Fruit fly (Drosophila melanogaster) whole organism, wandering third instar larva: ENCODE measurements around the gene Tctp.

Source experiments
- Abd-B ChIP-seq: fragments of >200 bp; optimal IDR thresholded peaks from 2 replicates; lab custom pipeline; 2017; ENCODE audit warnings: missing biosample characterization, missing genetic modification characterization
- CG32264 ChIP-seq: fragments of 200-800 bp; sonication (Bioruptor generic); optimal IDR thresholded peaks from 2 replicates; lab custom pipeline; 2016; ENCODE audit warnings: missing biosample characterization, missing genetic modification characterization
- CG9705 ChIP-seq: fragments of 200-800 bp; sonication (Bioruptor generic); optimal IDR thresholded peaks from 2 replicates; lab custom pipeline; 2018; ENCODE audit warnings: missing biosample characterization, mild to moderate bottlenecking, missing genetic modification characterization
- CrebA ChIP-seq: fragments of 200-800 bp; sonication (Bioruptor generic); optimal IDR thresholded peaks from 2 replicates; lab custom pipeline; 2016; ENCODE audit warnings: missing biosample characterization, mild to moderate bottlenecking, missing genetic modification characterization, borderline replicate concordance
- Dfd ChIP-seq: fragments of >200 bp; optimal IDR thresholded peaks from 2 replicates; lab custom pipeline; 2017; ENCODE audit warnings: missing biosample characterization, missing genetic modification characterization
- Dif ChIP-seq: fragments of 200-275, 200-300 bp; sonication (Bioruptor generic); optimal IDR thresholded peaks from 2 replicates; lab custom pipeline; 2018; ENCODE audit warnings: missing biosample characterization, missing genetic modification characterization; ENCODE audit not compliant: partially characterized antibody
- GATAd ChIP-seq: sonication (Bioruptor generic); optimal IDR thresholded peaks from 2 replicates; lab custom pipeline; 2016; ENCODE audit warnings: missing biosample characterization, missing genetic modification characterization
- HLH106 ChIP-seq: fragments of 200-800 bp; optimal IDR thresholded peaks from 3 replicates; lab custom pipeline; 2019; ENCODE audit warnings: missing biosample characterization, mild to moderate bottlenecking, missing genetic modification characterization, moderate library complexity
- Hnf4 ChIP-seq: fragments of 200-800 bp; sonication (Bioruptor generic); optimal IDR thresholded peaks from 2 replicates; lab custom pipeline; 2016; ENCODE audit warnings: missing biosample characterization, mild to moderate bottlenecking, missing genetic modification characterization
- Hr78 ChIP-seq: fragments of >200 bp; optimal IDR thresholded peaks from 2 replicates; lab custom pipeline; 2017; ENCODE audit warnings: missing biosample characterization, missing genetic modification characterization
- Hr83 ChIP-seq: fragments of 200-300 bp; sonication (Bioruptor generic); optimal IDR thresholded peaks from 2 replicates; lab custom pipeline; 2016; ENCODE audit warnings: missing biosample characterization, mild to moderate bottlenecking, missing genetic modification characterization, moderate library complexity; ENCODE audit not compliant: poor library complexity, severe bottlenecking
- Jra ChIP-seq: sonication (Bioruptor generic); optimal IDR thresholded peaks from 2 replicates; lab custom pipeline; 2016; ENCODE audit warnings: missing biosample characterization, missing genetic modification characterization
- Mio ChIP-seq: sonication (Bioruptor generic); optimal IDR thresholded peaks from 2 replicates; lab custom pipeline; 2016; ENCODE audit warnings: missing biosample characterization, missing genetic modification characterization
- Myc ChIP-seq: fragments of >200 bp; optimal IDR thresholded peaks from 2 replicates; lab custom pipeline; 2017
- N ChIP-seq: fragments of >200 bp; optimal IDR thresholded peaks from 2 replicates; lab custom pipeline; 2018; ENCODE audit warnings: missing biosample characterization, missing external identifiers, missing genetic modification characterization
- OdsH ChIP-seq: fragments of 200-800 bp; sonication (Bioruptor generic); optimal IDR thresholded peaks from 2 replicates; lab custom pipeline; 2016; ENCODE audit warnings: missing biosample characterization, mild to moderate bottlenecking, missing genetic modification characterization
- Rel ChIP-seq, 2 experiments: fragments of 200-800 bp; sonication (Bioruptor generic) in 1 of 2; optimal IDR thresholded peaks; 2 replicates in 1 of 2; 3 replicates in 1 of 2; lab custom pipeline; 2016 to 2019; ENCODE audit warnings: mild to moderate bottlenecking in 2 of 2, missing biosample characterization in 2 of 2, missing genetic modification characterization in 2 of 2, moderate library complexity in 1 of 2
- Sp1 ChIP-seq: fragments of 200-800 bp; sonication (Bioruptor generic); optimal IDR thresholded peaks from 3 replicates; lab custom pipeline; 2019; ENCODE audit warnings: missing biosample characterization, mild to moderate bottlenecking, missing genetic modification characterization, moderate library complexity
- Vsx2 ChIP-seq: fragments of 200-300, 225-300 bp; sonication (Bioruptor generic); optimal IDR thresholded peaks from 2 replicates; lab custom pipeline; 2018; ENCODE audit warnings: missing biosample characterization, missing genetic modification characterization; ENCODE audit not compliant: partially characterized antibody
- br ChIP-seq: fragments of 200-800 bp; sonication (Bioruptor generic); optimal IDR thresholded peaks from 2 replicates; lab custom pipeline; 2016; ENCODE audit warnings: missing biosample characterization, missing genetic modification characterization
- brk ChIP-seq: fragments of 200-800 bp; sonication (Bioruptor generic); optimal IDR thresholded peaks from 2 replicates; lab custom pipeline; 2016; ENCODE audit warnings: missing biosample characterization, mild to moderate bottlenecking, missing genetic modification characterization
- dl ChIP-seq, 2 experiments: fragments of 175-275, 200-275 bp in 1 of 2; fragments of 200-275 bp in 1 of 2; sonication (Bioruptor generic); optimal IDR thresholded peaks; lab custom pipeline; 2018; ENCODE audit warnings: mild to moderate bottlenecking in 2 of 2, missing biosample characterization in 2 of 2, missing genetic modification characterization in 2 of 2, moderate library complexity in 2 of 2; ENCODE audit not compliant: partially characterized antibody in 2 of 2, insufficient read depth in 1 of 2
- dmrt93B ChIP-seq: fragments of 200-800 bp; sonication (Bioruptor generic); optimal IDR thresholded peaks from 2 replicates; lab custom pipeline; 2018; ENCODE audit warnings: missing biosample characterization, mild to moderate bottlenecking, missing genetic modification characterization
- dsf ChIP-seq: sonication (Bioruptor generic); optimal IDR thresholded peaks from 2 replicates; lab custom pipeline; 2016; ENCODE audit warnings: missing biosample characterization, missing genetic modification characterization, borderline replicate concordance
- ey ChIP-seq: fragments of 200-800 bp; sonication (Bioruptor generic); optimal IDR thresholded peaks from 2 replicates; lab custom pipeline; 2016; ENCODE audit warnings: missing biosample characterization, missing genetic modification characterization
- foxo ChIP-seq, 2 experiments: fragments of 200-800 bp; sonication (Bioruptor generic); optimal IDR thresholded peaks; 2 replicates in 1 of 2; 3 replicates in 1 of 2; lab custom pipeline; 2016 to 2017; ENCODE audit warnings: missing biosample characterization in 2 of 2, missing genetic modification characterization in 2 of 2
- fru ChIP-seq: fragments of 200-800 bp; sonication (Bioruptor generic); optimal IDR thresholded peaks from 3 replicates; lab custom pipeline; 2016; ENCODE audit warnings: missing biosample characterization, mild to moderate bottlenecking, missing genetic modification characterization
- h ChIP-seq: fragments of 200-800 bp; sonication (Bioruptor generic); optimal IDR thresholded peaks from 3 replicates; lab custom pipeline; 2016; ENCODE audit warnings: missing biosample characterization, mild to moderate bottlenecking, missing genetic modification characterization
- jim ChIP-seq: fragments of 175-275, 200-325 bp; sonication (Bioruptor generic); optimal IDR thresholded peaks from 2 replicates; lab custom pipeline; 2016; ENCODE audit warnings: missing biosample characterization, mild to moderate bottlenecking, missing genetic modification characterization
- lola ChIP-seq: fragments of >200 bp; optimal IDR thresholded peaks from 2 replicates; lab custom pipeline; 2017; ENCODE audit warnings: missing biosample characterization, missing genetic modification characterization
- pan ChIP-seq: fragments of >200 bp; optimal IDR thresholded peaks from 2 replicates; lab custom pipeline; 2017
- psq ChIP-seq: fragments of 200-800 bp; sonication (Bioruptor generic); optimal IDR thresholded peaks from 3 replicates; lab custom pipeline; 2017; ENCODE audit warnings: missing biosample characterization, mild to moderate bottlenecking, missing genetic modification characterization, moderate library complexity
- rgr ChIP-seq: fragments of 200-800 bp; sonication (Bioruptor generic); optimal IDR thresholded peaks from 3 replicates; lab custom pipeline; 2016; ENCODE audit warnings: missing biosample characterization, mild to moderate bottlenecking, missing genetic modification characterization
- sage ChIP-seq: fragments of 200-800 bp; sonication (Bioruptor generic); optimal IDR thresholded peaks from 2 replicates; lab custom pipeline; 2016; ENCODE audit warnings: missing biosample characterization, mild to moderate bottlenecking, missing genetic modification characterization
- sv ChIP-seq: fragments of 200-800 bp; sonication (Bioruptor generic); optimal IDR thresholded peaks from 3 replicates; lab custom pipeline; 2016; ENCODE audit warnings: missing biosample characterization, missing genetic modification characterization
- tai ChIP-seq: sonication (Bioruptor generic); optimal IDR thresholded peaks from 2 replicates; lab custom pipeline; 2016; ENCODE audit warnings: missing biosample characterization, missing genetic modification characterization
- usp ChIP-seq: fragments of >200 bp; optimal IDR thresholded peaks from 2 replicates; lab custom pipeline; 2017; ENCODE audit warnings: missing biosample characterization, missing genetic modification characterization
- woc ChIP-seq: sonication (Bioruptor generic); optimal IDR thresholded peaks from 2 replicates; lab custom pipeline; 2016; ENCODE audit warnings: missing biosample characterization, mild to moderate bottlenecking, missing genetic modification characterization

Tctp gene

dm6 chr3R:11243057-11243740, 33.2 kb downstream of the Tctp start:
- TF ChIP-seq usp (GFP tag; lab: Kevin White, UChicago), result no peak
- TF ChIP-seq Sp1 (GFP tag; lab: Kevin White, UChicago), result no peak
- no peak for TF ChIP-seq Hr78 (GFP tag; lab: Kevin White, UChicago)
- TF ChIP-seq HLH106 (tag; lab: Kevin White, UChicago), result peak; percentile 37
- TF ChIP-seq rgr (GFP tag; lab: Kevin White, UChicago), result peak; percentile 22
- no peak for TF ChIP-seq Abd-B (GFP tag; lab: Kevin White, UChicago)
- TF ChIP-seq Myc (lab: Kevin White, UChicago), result peak; percentile 83
- peak in 1 of 2 experiments; percentile 56 for TF ChIP-seq foxo (GFP tag; optimal IDR thresholded peaks at IDR 0.05; lab: Kevin White, UChicago)
- TF ChIP-seq br (GFP tag; lab: Kevin White, UChicago), result no peak
- peak; percentile 38 for TF ChIP-seq OdsH

- TF ChIP-seq ey, result no peak
- TF ChIP-seq Abd-B (GFP tag; lab: Kevin White, UChicago), result no peak
- peak; percentile 26 for TF ChIP-seq sv
- TF ChIP-seq Dfd (GFP tag; lab: Kevin White, UChicago), result no peak
- TF ChIP-seq Hnf4 (GFP tag; lab: Kevin White, UChicago), result no peak
- TF ChIP-seq Mio (GFP tag; lab: Kevin White, UChicago), result no peak
- no peak for TF ChIP-seq CrebA (GFP tag; lab: Kevin White, UChicago)
- TF ChIP-seq psq (GFP tag; lab: Kevin White, UChicago), result no peak
- TF ChIP-seq tai (GFP tag; lab: Kevin White, UChicago), result no peak
- no peak for TF ChIP-seq jim (GFP tag; lab: Kevin White, UChicago)
- no peak for TF ChIP-seq CG9705 (GFP tag; lab: Kevin White, UChicago)
- no peak for TF ChIP-seq HLH106 (tag; lab: Kevin White, UChicago)
- peak; percentile 49 for TF ChIP-seq fru (GFP tag; lab: Kevin White, UChicago)
- TF ChIP-seq Sp1 (GFP tag; lab: Kevin White, UChicago), result peak; percentile 32
- TF ChIP-seq Vsx2, result no peak
- TF ChIP-seq rgr (GFP tag; lab: Kevin White, UChicago), result peak; percentile 37
- TF ChIP-seq OdsH, result no peak
- TF ChIP-seq N (GFP tag; lab: Kevin White, UChicago), result no peak
- TF ChIP-seq sage (GFP tag; lab: Kevin White, UChicago), result no peak
- TF ChIP-seq Rel (GFP tag; optimal IDR thresholded peaks at IDR 0.05; lab: Kevin White, UChicago), result no peak
- TF ChIP-seq Rel (tag; optimal IDR thresholded peaks at IDR 0.05; lab: Kevin White, UChicago), result no peak
- peak; percentile 28 for TF ChIP-seq CG32264 (GFP tag; lab: Kevin White, UChicago)
- no peak for TF ChIP-seq brk (GFP tag; lab: Kevin White, UChicago)
- no peak for TF ChIP-seq foxo (GFP tag; optimal IDR thresholded peaks at IDR 0.05; lab: Kevin White, UChicago)
- TF ChIP-seq pan (lab: Kevin White, UChicago), result no peak
- TF ChIP-seq dl (GFP tag; optimal IDR thresholded peaks at IDR 0.05; lab: Kevin White, UChicago; ENCODE audit: insufficient read depth in 1 of 2, partially characterized antibody in 2 of 2), result no peak
- TF ChIP-seq dsf, result peak; percentile 24
- no peak for TF ChIP-seq Hr78 (GFP tag; lab: Kevin White, UChicago)
- no peak for TF ChIP-seq GATAd (GFP tag; lab: Kevin White, UChicago)
- peak; percentile 46 for TF ChIP-seq h (GFP tag; lab: Kevin White, UChicago)
- no peak for TF ChIP-seq br (GFP tag; lab: Kevin White, UChicago)
- TF ChIP-seq Dif (GFP tag; lab: Kevin White, UChicago), result no peak
- TF ChIP-seq Jra, result peak; percentile 40
- TF ChIP-seq woc (GFP tag; lab: Kevin White, UChicago), result no peak
- peak; percentile 65 for TF ChIP-seq Hr83 (GFP tag; lab: Kevin White, UChicago)
- TF ChIP-seq Myc (lab: Kevin White, UChicago), result peak; percentile 73
- TF ChIP-seq usp (GFP tag; lab: Kevin White, UChicago), result no peak
- TF ChIP-seq lola (GFP tag; lab: Kevin White, UChicago), result no peak
- TF ChIP-seq dmrt93B (GFP tag; lab: Kevin White, UChicago), result no peak
- TF ChIP-seq, all 38 proteins: peak for 10
Measured at dm6 chr3R:11243951-11244660, 34.1 kb downstream of the Tctp start, which contains the start of the genes CG17734 and CG5214. Gene CG17734, minus strand, starts transcription at chr3R:11243999. Gene CG5214, plus strand, starts transcription at chr3R:11244302.
